Worm (Caenorhabditis elegans) whole organism, midembryonic: ENCODE results near the gene VF13D12L.3.

ENCODE experiments used
- cog-1 ChIP-seq: sonication (generic microtip); optimal IDR thresholded peaks from 2 replicates; lab custom pipeline; 2016; ENCODE audit warnings: missing genetic modification characterization, missing compliant biosample characterization
- flt-1 ChIP-seq: fragments of 200-800 bp; sonication (Bioruptor generic); IDR thresholded peaks from 2 replicates; pipeline ENCODE4 v1.3.6; 2022; ENCODE audit warnings: missing genetic modification characterization, missing compliant biosample characterization
- klf-2 ChIP-seq: fragments of 200-800 bp; sonication (Bioruptor generic); conservative IDR thresholded peaks from 2 replicates; pipeline ENCODE4 v1.3.6; 2022; ENCODE audit warnings: missing genetic modification reagents, missing genetic modification characterization, missing compliant biosample characterization
- med-1 ChIP-seq: sonication (generic microtip); optimal IDR thresholded peaks from 2 replicates; lab custom pipeline; 2017; ENCODE audit warnings: missing genetic modification characterization, mild to moderate bottlenecking, missing compliant biosample characterization, antibody characterized with exemption, missing genetic modification reagents; ENCODE audit not compliant: insufficient read depth
- ref-1 ChIP-seq: fragments of 200-800 bp; sonication (Bioruptor generic); conservative IDR thresholded peaks from 2 replicates; pipeline ENCODE4 v1.3.6; 2022; ENCODE audit warnings: missing genetic modification reagents, missing genetic modification characterization, missing compliant biosample characterization
- tab-1 ChIP-seq: fragments of 200-800 bp; sonication (Bioruptor generic); IDR thresholded peaks from 2 replicates; pipeline ENCODE4 v1.3.6; 2022; ENCODE audit warnings: missing genetic modification characterization, missing compliant biosample characterization
- ztf-23 ChIP-seq: fragments of 200-800 bp; sonication (Bioruptor generic); IDR thresholded peaks from 2 replicates; pipeline ENCODE4 v1.3.6; 2022; ENCODE audit warnings: missing genetic modification reagents, missing genetic modification characterization, missing compliant biosample characterization
- ztf-29 ChIP-seq: fragments of 200-800 bp; sonication (Bioruptor generic); IDR thresholded peaks from 2 replicates; pipeline ENCODE4 v1.3.6; 2022; ENCODE audit warnings: missing genetic modification reagents, missing genetic modification characterization, missing compliant biosample characterization

ce11 chrII:11729757-11730535 is 24.1 kb downstream of the VF13D12L.3 start:
- TF ChIP-seq med-1 (GFP tag; lab: Kevin White, UChicago) = no peak
- TF ChIP-seq cog-1 (tag; lab: Kevin White, UChicago) = no peak
- no peak for TF ChIP-seq flt-1 (GFP tag; lab: Robert Waterston, UW)
- no peak for TF ChIP-seq tab-1 (GFP tag; lab: Robert Waterston, UW)
- no peak for TF ChIP-seq klf-2 (GFP tag; lab: Robert Waterston, UW)
- TF ChIP-seq ztf-29 = no peak
- no peak for TF ChIP-seq ref-1
- TF ChIP-seq ztf-23 (GFP tag; lab: Robert Waterston, UW) = no peak
